Worm (Caenorhabditis elegans) whole organism, young adult: ENCODE data around the gene ida-1.

Source experiments
- C06A6.2 ChIP-seq: fragments of 200-800 bp; sonication (Bioruptor generic); conservative IDR thresholded peaks from 2 replicates; pipeline ENCODE4 v1.3.6; 2022; ENCODE audit warnings: missing genetic modification characterization, missing compliant biosample characterization
- F22D6.2 ChIP-seq: sonication (generic microtip); optimal IDR thresholded peaks from 2 replicates; lab custom pipeline; 2016; ENCODE audit warnings: mild to moderate bottlenecking, missing genetic modification characterization, missing compliant biosample characterization
- ceh-100 ChIP-seq: fragments of 200-800 bp; sonication (Bioruptor generic); IDR thresholded peaks from 2 replicates; pipeline ENCODE4 v1.3.6; 2022; ENCODE audit warnings: missing genetic modification reagents, missing genetic modification characterization, missing compliant biosample characterization
- gei-17 ChIP-seq: fragments of 200-800 bp; sonication (Bioruptor generic); optimal IDR thresholded peaks from 2 replicates; lab custom pipeline; 2018; ENCODE audit warnings: mild to moderate bottlenecking, missing genetic modification characterization, missing compliant biosample characterization
- hlh-26 ChIP-seq: fragments of 200-800 bp; sonication (Bioruptor generic); conservative IDR thresholded peaks from 2 replicates; pipeline ENCODE4 v1.3.6; 2022; ENCODE audit warnings: missing genetic modification reagents, missing genetic modification characterization, missing compliant biosample characterization
- hmg-20 ChIP-seq: fragments of 200-800 bp; sonication (Bioruptor generic); IDR thresholded peaks from 2 replicates; pipeline ENCODE4 v1.3.6; 2022; ENCODE audit warnings: missing genetic modification reagents, missing genetic modification characterization, missing compliant biosample characterization
- let-526 ChIP-seq: fragments of 200-800 bp; sonication (Bioruptor generic); IDR thresholded peaks from 2 replicates; pipeline ENCODE4 v1.3.6; 2022; ENCODE audit warnings: missing genetic modification reagents, missing genetic modification characterization, missing compliant biosample characterization
- lsl-1 ChIP-seq: fragments of 200-800 bp; sonication (Bioruptor generic); optimal IDR thresholded peaks from 2 replicates; lab custom pipeline; 2018; ENCODE audit warnings: mild to moderate bottlenecking, missing genetic modification characterization, moderate library complexity, missing compliant biosample characterization
- madf-6 ChIP-seq: fragments of 200-800 bp; sonication (Bioruptor generic); IDR thresholded peaks from 2 replicates; pipeline ENCODE4 v1.3.6; 2022; ENCODE audit warnings: missing genetic modification reagents, missing genetic modification characterization, missing compliant biosample characterization
- mes-4 ChIP-seq: sonication (generic microtip); optimal IDR thresholded peaks from 2 replicates; lab custom pipeline; 2016; ENCODE audit warnings: missing genotype, missing genetic modification characterization, missing compliant biosample characterization

DNA sequence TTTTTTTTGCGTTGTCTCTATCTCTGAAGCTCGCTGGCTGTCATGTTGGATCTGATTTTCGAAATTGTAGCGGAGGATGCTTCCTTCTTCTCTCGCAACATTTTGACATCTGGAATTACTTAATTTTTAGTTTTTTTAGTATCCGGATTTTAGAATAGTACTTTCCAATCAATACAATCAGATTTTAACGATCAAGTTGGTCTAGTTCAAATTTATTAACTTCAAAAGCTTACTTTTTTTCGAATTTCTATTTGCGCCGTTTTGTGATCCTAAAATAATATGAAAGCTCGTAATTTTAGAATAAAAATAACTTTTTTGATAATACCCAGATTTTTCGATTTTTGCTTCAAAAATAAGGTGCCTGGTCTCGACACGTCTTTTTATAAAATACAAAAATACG is 45.3 kb upstream of the ida-1 start, which contains the start of gene B0336.12:
- TF ChIP-seq hmg-20 (GFP tag; lab: Robert Waterston, UW) (no peak), C06A6.2 (no peak), hlh-26 (no peak), F22D6.2 (tag; lab: Kevin White, UChicago) (no peak), let-526 (GFP tag; lab: Robert Waterston, UW) (no peak), gei-17 (no peak), ceh-100 (GFP tag; lab: Robert Waterston, UW) (no peak), madf-6 (GFP tag; lab: Robert Waterston, UW) (no peak), mes-4 (tag; lab: Kevin White, UChicago) (no peak), lsl-1 (GFP tag; lab: Kevin White, UChicago) (no peak)
